ENCODE assay signal across 2 worm cellular contexts in genomic region chrIV:15395260-15395844, ce11.
TF ChIP-seq lines count a peak whose summit lies in the region.

No protein-coding gene starts in this region.

TF ChIP-seq in whole organism, L1 larva, 84 proteins besides CTCF, POLR2A, EP300 and RAD21 (continued from another document):
- TF ChIP-seq vab-15 (tag; optimal IDR thresholded peaks at IDR 0.05; lab: Kevin White, UChicago) (no peak), lin-14 (GFP tag; optimal IDR thresholded peaks at IDR 0.05; lab: Kevin White, UChicago) (no peak), efl-3 (GFP tag; optimal IDR thresholded peaks at IDR 0.05; lab: Kevin White, UChicago) (no peak), tbx-2 (tag; optimal IDR thresholded peaks at IDR 0.05; lab: Kevin White, UChicago) (no peak), nhr-237 (tag; optimal IDR thresholded peaks at IDR 0.05; lab: Kevin White, UChicago) (no peak), ceh-88 (GFP tag; IDR thresholded peaks at IDR 0.05; lab: Robert Waterston, UW) (no peak), C04F5.9 (tag; optimal IDR thresholded peaks at IDR 0.05; lab: Kevin White, UChicago) (no peak), skn-1 (tag; optimal IDR thresholded peaks at IDR 0.05; lab: Kevin White, UChicago) (no peak), elt-3 (tag; optimal IDR thresholded peaks at IDR 0.05; lab: Kevin White, UChicago) (peak in 5 of 6 experiments; percentile 36 to 97 (median 59)), isw-1 (GFP tag; IDR thresholded peaks at IDR 0.05; lab: Robert Waterston, UW) (no peak), pqm-1 (tag; optimal IDR thresholded peaks at IDR 0.05; lab: Kevin White, UChicago) (no peak), fos-1 (tag; optimal IDR thresholded peaks at IDR 0.05; lab: Kevin White, UChicago) (no peak), egl-27 (tag; optimal IDR thresholded peaks at IDR 0.05; lab: Kevin White, UChicago) (no peak), snu-23 (GFP tag; optimal IDR thresholded peaks at IDR 0.05; lab: Kevin White, UChicago) (no peak), hlh-4 (tag; optimal IDR thresholded peaks at IDR 0.05; lab: Kevin White, UChicago) (no peak), nhr-71 (tag; optimal IDR thresholded peaks at IDR 0.05; lab: Kevin White, UChicago) (peak; percentile 24), blmp-1 (tag; optimal IDR thresholded peaks at IDR 0.05; lab: Kevin White, UChicago) (peak; percentile 54), F16B12.6 (tag; optimal IDR thresholded peaks at IDR 0.05; lab: Kevin White, UChicago) (no peak)

TF ChIP-seq in whole organism, L4 larva, 104 proteins besides CTCF, POLR2A, EP300 and RAD21 (continued from another document):
- TF ChIP-seq tra-1 (GFP tag; IDR thresholded peaks at IDR 0.05; lab: Robert Waterston, UW) (no peak), lir-3 (tag; optimal IDR thresholded peaks at IDR 0.05; lab: Kevin White, UChicago) (no peak), lin-1 (GFP tag; IDR thresholded peaks at IDR 0.05; lab: Robert Waterston, UW) (no peak), nhr-11 (tag; optimal IDR thresholded peaks at IDR 0.05; lab: Kevin White, UChicago) (no peak), nhr-28 (tag; optimal IDR thresholded peaks at IDR 0.05; lab: Kevin White, UChicago) (peak; percentile 67), hlh-30 (tag; optimal IDR thresholded peaks at IDR 0.05; lab: Kevin White, UChicago; ENCODE audit: insufficient read depth) (no peak)
